Fruit fly (Drosophila melanogaster) whole organism, wandering third instar larva: ENCODE measurements around the gene Pcmt.

ENCODE experiments used
- Abd-B ChIP-seq: fragments of >200 bp; optimal IDR thresholded peaks from 2 replicates; lab custom pipeline; 2017; ENCODE audit warnings: missing biosample characterization, missing genetic modification characterization
- CG9705 ChIP-seq: fragments of 200-800 bp; sonication (Bioruptor generic); optimal IDR thresholded peaks from 2 replicates; lab custom pipeline; 2018; ENCODE audit warnings: missing biosample characterization, mild to moderate bottlenecking, missing genetic modification characterization
- CrebA ChIP-seq: fragments of 200-800 bp; sonication (Bioruptor generic); optimal IDR thresholded peaks from 2 replicates; lab custom pipeline; 2016; ENCODE audit warnings: missing biosample characterization, mild to moderate bottlenecking, missing genetic modification characterization, borderline replicate concordance
- Dfd ChIP-seq: fragments of >200 bp; optimal IDR thresholded peaks from 2 replicates; lab custom pipeline; 2017; ENCODE audit warnings: missing biosample characterization, missing genetic modification characterization
- HLH106 ChIP-seq: fragments of 200-800 bp; optimal IDR thresholded peaks from 3 replicates; lab custom pipeline; 2019; ENCODE audit warnings: missing biosample characterization, mild to moderate bottlenecking, missing genetic modification characterization, moderate library complexity
- Hnf4 ChIP-seq: fragments of 200-800 bp; sonication (Bioruptor generic); optimal IDR thresholded peaks from 2 replicates; lab custom pipeline; 2016; ENCODE audit warnings: missing biosample characterization, mild to moderate bottlenecking, missing genetic modification characterization
- Hr78 ChIP-seq: fragments of >200 bp; optimal IDR thresholded peaks from 2 replicates; lab custom pipeline; 2017; ENCODE audit warnings: missing biosample characterization, missing genetic modification characterization
- Hr83 ChIP-seq: fragments of 200-300 bp; sonication (Bioruptor generic); optimal IDR thresholded peaks from 2 replicates; lab custom pipeline; 2016; ENCODE audit warnings: missing biosample characterization, mild to moderate bottlenecking, missing genetic modification characterization, moderate library complexity; ENCODE audit not compliant: poor library complexity, severe bottlenecking
- Jra ChIP-seq: sonication (Bioruptor generic); optimal IDR thresholded peaks from 2 replicates; lab custom pipeline; 2016; ENCODE audit warnings: missing biosample characterization, missing genetic modification characterization
- Myc ChIP-seq: fragments of >200 bp; optimal IDR thresholded peaks from 2 replicates; lab custom pipeline; 2017
- OdsH ChIP-seq: fragments of 200-800 bp; sonication (Bioruptor generic); optimal IDR thresholded peaks from 2 replicates; lab custom pipeline; 2016; ENCODE audit warnings: missing biosample characterization, mild to moderate bottlenecking, missing genetic modification characterization
- Rel ChIP-seq, 2 experiments: fragments of 200-800 bp; sonication (Bioruptor generic) in 1 of 2; optimal IDR thresholded peaks; 2 replicates in 1 of 2; 3 replicates in 1 of 2; lab custom pipeline; 2016 to 2019; ENCODE audit warnings: mild to moderate bottlenecking in 2 of 2, missing biosample characterization in 2 of 2, missing genetic modification characterization in 2 of 2, moderate library complexity in 1 of 2
- Sp1 ChIP-seq: fragments of 200-800 bp; sonication (Bioruptor generic); optimal IDR thresholded peaks from 3 replicates; lab custom pipeline; 2019; ENCODE audit warnings: missing biosample characterization, mild to moderate bottlenecking, missing genetic modification characterization, moderate library complexity
- br ChIP-seq: fragments of 200-800 bp; sonication (Bioruptor generic); optimal IDR thresholded peaks from 2 replicates; lab custom pipeline; 2016; ENCODE audit warnings: missing biosample characterization, missing genetic modification characterization
- dl ChIP-seq, 2 experiments: fragments of 175-275, 200-275 bp in 1 of 2; fragments of 200-275 bp in 1 of 2; sonication (Bioruptor generic); optimal IDR thresholded peaks; lab custom pipeline; 2018; ENCODE audit warnings: mild to moderate bottlenecking in 2 of 2, missing biosample characterization in 2 of 2, missing genetic modification characterization in 2 of 2, moderate library complexity in 2 of 2; ENCODE audit not compliant: partially characterized antibody in 2 of 2, insufficient read depth in 1 of 2
- dmrt93B ChIP-seq: fragments of 200-800 bp; sonication (Bioruptor generic); optimal IDR thresholded peaks from 2 replicates; lab custom pipeline; 2018; ENCODE audit warnings: missing biosample characterization, mild to moderate bottlenecking, missing genetic modification characterization
- dsf ChIP-seq: sonication (Bioruptor generic); optimal IDR thresholded peaks from 2 replicates; lab custom pipeline; 2016; ENCODE audit warnings: missing biosample characterization, missing genetic modification characterization, borderline replicate concordance
- ey ChIP-seq: fragments of 200-800 bp; sonication (Bioruptor generic); optimal IDR thresholded peaks from 2 replicates; lab custom pipeline; 2016; ENCODE audit warnings: missing biosample characterization, missing genetic modification characterization
- foxo ChIP-seq, 2 experiments: fragments of 200-800 bp; sonication (Bioruptor generic); optimal IDR thresholded peaks; 2 replicates in 1 of 2; 3 replicates in 1 of 2; lab custom pipeline; 2016 to 2017; ENCODE audit warnings: missing biosample characterization in 2 of 2, missing genetic modification characterization in 2 of 2
- fru ChIP-seq: fragments of 200-800 bp; sonication (Bioruptor generic); optimal IDR thresholded peaks from 3 replicates; lab custom pipeline; 2016; ENCODE audit warnings: missing biosample characterization, mild to moderate bottlenecking, missing genetic modification characterization
- h ChIP-seq: fragments of 200-800 bp; sonication (Bioruptor generic); optimal IDR thresholded peaks from 3 replicates; lab custom pipeline; 2016; ENCODE audit warnings: missing biosample characterization, mild to moderate bottlenecking, missing genetic modification characterization
- jim ChIP-seq: fragments of 175-275, 200-325 bp; sonication (Bioruptor generic); optimal IDR thresholded peaks from 2 replicates; lab custom pipeline; 2016; ENCODE audit warnings: missing biosample characterization, mild to moderate bottlenecking, missing genetic modification characterization
- lola ChIP-seq: fragments of >200 bp; optimal IDR thresholded peaks from 2 replicates; lab custom pipeline; 2017; ENCODE audit warnings: missing biosample characterization, missing genetic modification characterization
- sage ChIP-seq: fragments of 200-800 bp; sonication (Bioruptor generic); optimal IDR thresholded peaks from 2 replicates; lab custom pipeline; 2016; ENCODE audit warnings: missing biosample characterization, mild to moderate bottlenecking, missing genetic modification characterization
- tai ChIP-seq: sonication (Bioruptor generic); optimal IDR thresholded peaks from 2 replicates; lab custom pipeline; 2016; ENCODE audit warnings: missing biosample characterization, missing genetic modification characterization
- usp ChIP-seq: fragments of >200 bp; optimal IDR thresholded peaks from 2 replicates; lab custom pipeline; 2017; ENCODE audit warnings: missing biosample characterization, missing genetic modification characterization
- woc ChIP-seq: sonication (Bioruptor generic); optimal IDR thresholded peaks from 2 replicates; lab custom pipeline; 2016; ENCODE audit warnings: missing biosample characterization, mild to moderate bottlenecking, missing genetic modification characterization

Pcmt gene

DNA sequence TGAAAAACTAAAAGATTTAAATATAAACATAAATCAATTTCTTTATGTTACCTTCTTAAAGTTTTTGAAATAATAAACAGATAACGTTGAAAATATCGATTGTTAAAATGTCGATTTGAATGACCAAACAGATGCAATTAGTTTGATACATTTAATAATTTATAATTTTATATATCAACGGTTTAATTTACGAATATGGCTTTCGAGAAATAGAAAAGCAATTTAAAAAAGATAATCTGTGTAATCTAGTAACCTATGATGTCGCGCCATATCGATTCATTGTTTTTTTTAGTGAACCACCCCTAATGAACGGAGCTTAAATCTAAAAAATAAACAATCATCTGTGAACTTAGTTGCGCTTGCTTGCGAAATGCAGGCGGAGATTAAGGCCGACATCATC lies 34.5 kb upstream of the Pcmt start, which contains the start of gene PolZ2:
TSS of gene PolZ2 (plus strand) at position 301 of the 400 bp plus-strand sequence.
- TF ChIP-seq lola (GFP tag; lab: Kevin White, UChicago) = no peak
- no peak for TF ChIP-seq CrebA (GFP tag; lab: Kevin White, UChicago)
- no peak for TF ChIP-seq dsf (GFP tag; lab: Kevin White, UChicago)

DNA sequence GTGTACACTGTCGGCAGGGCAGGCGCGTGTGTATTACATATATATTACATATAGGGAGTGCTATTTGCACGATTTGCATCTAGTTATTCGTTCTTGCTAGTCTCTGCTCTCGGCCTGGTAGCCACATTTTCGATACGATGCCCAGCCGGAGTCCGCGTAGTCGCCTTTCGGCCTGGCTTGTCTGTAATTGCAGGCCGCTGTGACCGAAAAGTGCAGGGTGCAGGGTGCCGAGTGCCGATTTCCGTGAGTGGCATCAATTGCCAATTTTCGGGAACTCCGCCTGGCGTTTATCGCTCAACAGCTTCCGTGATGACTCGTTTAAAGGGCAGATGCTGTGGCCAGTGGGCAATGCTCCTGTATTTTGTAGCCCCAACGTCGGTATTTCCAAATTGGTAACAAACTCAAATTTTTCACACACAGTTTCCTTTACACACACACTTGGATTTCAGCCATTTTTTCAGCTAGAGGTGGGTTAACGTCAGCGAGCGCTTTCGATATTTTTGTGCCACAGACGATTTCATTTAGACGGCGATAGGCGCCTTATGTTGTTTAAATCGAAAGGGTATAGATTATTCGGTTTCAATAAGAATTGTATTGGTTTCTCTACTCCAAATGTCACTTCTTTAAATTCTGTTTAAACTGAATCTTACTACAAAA lies 33.9 kb upstream of the Pcmt start, which contains the start of gene CG2926:
TSS of gene CG2926 (minus strand) at position 518 of the 657 bp plus-strand sequence.
- TF ChIP-seq CG9705 (GFP tag; lab: Kevin White, UChicago) (peak; percentile 16), dl (GFP tag; optimal IDR thresholded peaks at IDR 0.05; lab: Kevin White, UChicago; ENCODE audit: insufficient read depth in 1 of 2, partially characterized antibody in 2 of 2) (no peak), OdsH (GFP tag; lab: Kevin White, UChicago) (peak; percentile 15), Rel (GFP tag; optimal IDR thresholded peaks at IDR 0.05; lab: Kevin White, UChicago) (no peak), Rel (tag; optimal IDR thresholded peaks at IDR 0.05; lab: Kevin White, UChicago) (no peak), Jra (GFP tag; lab: Kevin White, UChicago) (no peak), jim (GFP tag; lab: Kevin White, UChicago) (peak; percentile 58), h (GFP tag; lab: Kevin White, UChicago) (peak; percentile 54), Hr83 (GFP tag; lab: Kevin White, UChicago) (peak; percentile 88), ey (peak; percentile 34)

DNA sequence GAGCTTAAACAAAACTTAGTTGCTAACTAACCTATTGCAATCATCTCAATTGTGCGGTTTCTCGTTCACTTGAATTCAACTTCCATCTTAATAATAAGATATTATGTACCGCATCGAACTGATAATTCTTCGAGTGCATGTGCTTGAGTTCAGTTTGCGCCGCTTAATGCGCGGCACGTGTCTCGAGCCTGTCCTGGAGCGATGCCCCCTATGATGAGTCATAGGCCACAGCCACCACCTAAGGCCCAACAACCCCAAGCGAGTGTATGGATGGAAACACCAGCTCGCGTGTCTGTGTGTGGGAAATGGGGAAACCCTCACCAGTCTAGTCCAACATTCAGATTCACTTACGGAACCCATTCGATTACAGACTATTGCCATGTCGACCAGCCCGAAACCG lies 19.8 kb upstream of the Pcmt start:
- TF ChIP-seq Myc (lab: Kevin White, UChicago) (no peak), br (peak; percentile 4), Sp1 (no peak), Abd-B (GFP tag; lab: Kevin White, UChicago) (no peak)

DNA sequence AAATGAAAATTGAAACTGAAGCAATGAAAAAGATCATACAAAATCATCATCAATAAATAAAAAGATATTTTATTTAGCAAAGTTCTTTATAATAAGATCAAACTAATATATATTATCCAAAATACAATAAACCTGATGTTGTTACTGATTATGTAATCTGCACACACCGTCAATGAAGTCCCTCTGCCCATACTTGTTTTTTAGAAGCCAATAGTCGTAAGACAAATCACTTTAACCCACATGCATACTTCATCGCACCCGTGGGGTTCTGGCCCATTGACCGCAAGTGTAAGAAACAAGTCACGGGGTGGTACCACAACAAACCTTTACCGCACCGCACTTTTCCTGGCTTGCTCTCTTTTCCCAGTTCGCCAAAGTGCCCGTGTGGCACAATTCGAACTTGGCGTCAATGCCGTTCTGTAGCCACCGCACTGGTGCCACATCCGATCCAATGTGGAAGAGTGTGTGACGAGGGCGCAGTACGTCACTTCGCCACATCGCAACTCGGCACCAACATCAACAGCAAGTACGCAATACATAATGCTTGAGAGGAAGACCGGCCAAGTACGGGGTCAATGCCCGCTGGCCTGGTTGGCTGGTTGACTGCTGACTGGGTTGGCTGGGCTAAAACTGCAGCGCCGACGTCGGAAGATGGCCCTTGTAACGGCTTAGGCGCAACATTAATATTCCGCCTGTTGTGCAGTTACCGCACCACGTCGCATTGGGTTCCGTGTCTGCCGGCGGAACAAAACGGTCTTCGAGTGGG lies 19.0 kb upstream of the Pcmt start:
- TF ChIP-seq HLH106 (tag; lab: Kevin White, UChicago) (peak; percentile 30), jim (GFP tag; lab: Kevin White, UChicago) (no peak), Dfd (GFP tag; lab: Kevin White, UChicago) (no peak), dmrt93B (GFP tag; lab: Kevin White, UChicago) (no peak), ey (no peak), woc (GFP tag; lab: Kevin White, UChicago) (peak; percentile 20), tai (GFP tag; lab: Kevin White, UChicago) (no peak), Hnf4 (GFP tag; lab: Kevin White, UChicago) (no peak), Sp1 (peak; percentile 37), foxo (GFP tag; optimal IDR thresholded peaks at IDR 0.05; lab: Kevin White, UChicago) (peak in 1 of 2 experiments; percentile 26), sage (GFP tag; lab: Kevin White, UChicago) (no peak), Hr83 (GFP tag; lab: Kevin White, UChicago) (no peak), fru (peak; percentile 2), usp (GFP tag; lab: Kevin White, UChicago) (no peak), CrebA (GFP tag; lab: Kevin White, UChicago) (no peak), lola (GFP tag; lab: Kevin White, UChicago) (no peak)
- TF ChIP-seq, all 38 proteins: peak for 5

DNA sequence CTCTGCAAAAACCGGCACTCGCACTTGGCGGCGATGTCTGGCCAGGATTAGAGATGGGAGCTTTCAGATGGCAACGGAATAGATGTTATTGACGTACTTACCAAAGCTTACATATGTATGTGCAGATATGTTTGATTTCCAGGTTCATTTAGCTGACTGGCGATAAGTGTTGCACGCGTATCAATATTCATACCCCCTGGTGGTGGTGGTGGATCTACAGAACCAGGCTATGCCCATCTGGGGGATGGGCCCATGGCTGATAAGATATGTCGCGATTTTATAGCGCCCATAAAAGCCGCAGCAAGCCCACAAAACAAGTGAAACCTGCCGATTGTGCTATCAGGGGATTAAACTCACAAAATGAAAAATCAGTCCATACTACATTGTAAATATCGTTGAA lies 17.6 kb upstream of the Pcmt start:
- TF ChIP-seq Hr78 (no peak), lola (GFP tag; lab: Kevin White, UChicago) (no peak), OdsH (GFP tag; lab: Kevin White, UChicago) (no peak), Rel (GFP tag; optimal IDR thresholded peaks at IDR 0.05; lab: Kevin White, UChicago) (no peak), Rel (tag; optimal IDR thresholded peaks at IDR 0.05; lab: Kevin White, UChicago) (peak; percentile 28)
